Fruit fly (Drosophila melanogaster): ENCODE data around the gene CG32563.

Gene CG32563

dm6 chrX:17237421-17237820, 29.2 kb downstream of the CG32563 start (continued):
- no peak for TF ChIP-seq HmgZ (tag; optimal IDR thresholded peaks at IDR 0.05)
- no peak for TF ChIP-seq C15 (GFP tag; IDR thresholded peaks at IDR 0.05)
- TF ChIP-seq usp (GFP tag; optimal IDR thresholded peaks at IDR 0.05): no peak
- no peak for TF ChIP-seq CG17385 (GFP tag; optimal IDR thresholded peaks at IDR 0.05)
- no peak for TF ChIP-seq salm (tag; optimal IDR thresholded peaks at IDR 0.05)
- TF ChIP-seq chn (GFP tag; optimal IDR thresholded peaks at IDR 0.05): no peak
- no peak for TF ChIP-seq MBD-R2 (GFP tag; IDR thresholded peaks at IDR 0.05)
- TF ChIP-seq CG3847 (GFP tag; IDR thresholded peaks at IDR 0.05): no peak
- TF ChIP-seq ash1 (GFP tag; optimal IDR thresholded peaks at IDR 0.05): no peak
- peak; percentile 20 for TF ChIP-seq D19A (tag; optimal IDR thresholded peaks at IDR 0.05)
- TF ChIP-seq CG10431 (GFP tag; optimal IDR thresholded peaks at IDR 0.05): no peak
- no peak for TF ChIP-seq gfzf (GFP tag; optimal IDR thresholded peaks at IDR 0.05)
- TF ChIP-seq Chrac-16 (GFP tag; optimal IDR thresholded peaks at IDR 0.05): no peak
- no peak for TF ChIP-seq crp (GFP tag; optimal IDR thresholded peaks at IDR 0.05)
- no peak for TF ChIP-seq ap (GFP tag; IDR thresholded peaks at IDR 0.05)
- no peak for TF ChIP-seq Sry-β (GFP tag; optimal IDR thresholded peaks at IDR 0.05)
- TF ChIP-seq CG14667 (GFP tag; IDR thresholded peaks at IDR 0.05): no peak
- TF ChIP-seq Eip74EF (GFP tag; optimal IDR thresholded peaks at IDR 0.05): peak in 1 of 2 experiments; percentile 21
- peak; percentile 68 for TF ChIP-seq CG11504 (tag; optimal IDR thresholded peaks at IDR 0.05)
- peak; percentile 13 for TF ChIP-seq Asciz (GFP tag; optimal IDR thresholded peaks at IDR 0.05)
- no peak for TF ChIP-seq gro (GFP tag; optimal IDR thresholded peaks at IDR 0.05)
- no peak for TF ChIP-seq NfI (GFP tag; optimal IDR thresholded peaks at IDR 0.05)
- no peak for TF ChIP-seq dpn (GFP tag; optimal IDR thresholded peaks at IDR 0.05)
- TF ChIP-seq CG1529 (GFP tag; optimal IDR thresholded peaks at IDR 0.05): no peak
- TF ChIP-seq CG3163 (GFP tag; optimal IDR thresholded peaks at IDR 0.05): no peak
- TF ChIP-seq tio (GFP tag; optimal IDR thresholded peaks at IDR 0.05): no peak
- TF ChIP-seq btn (GFP tag; optimal IDR thresholded peaks at IDR 0.05): no peak
- no peak for TF ChIP-seq lbe (GFP tag; optimal IDR thresholded peaks at IDR 0.05)
- no peak for TF ChIP-seq CG17612 (GFP tag; IDR thresholded peaks at IDR 0.05)
- TF ChIP-seq CG17359 (tag; optimal IDR thresholded peaks at IDR 0.05): peak; percentile 49
- no peak for TF ChIP-seq CG12299 (tag; optimal IDR thresholded peaks at IDR 0.05)
- TF ChIP-seq Ptx1 (GFP tag; IDR thresholded peaks at IDR 0.05): peak; percentile 23; the same call in 1 of the 2 replicates
- TF ChIP-seq CG6791 (GFP tag; IDR thresholded peaks at IDR 0.05; ENCODE audit: partially characterized antibody): no peak
- no peak for TF ChIP-seq CG17802 (tag; optimal IDR thresholded peaks at IDR 0.05)
- TF ChIP-seq CG16815 (GFP tag; optimal IDR thresholded peaks at IDR 0.05): no peak
- no peak for TF ChIP-seq H15 (GFP tag; IDR thresholded peaks at IDR 0.05)
- TF ChIP-seq Abd-B (GFP tag; optimal IDR thresholded peaks at IDR 0.05): no peak

- TF ChIP-seq grn (GFP tag; optimal IDR thresholded peaks at IDR 0.05) (no peak), CG18619 (GFP tag; optimal IDR thresholded peaks at IDR 0.05) (no peak), ttk (GFP tag; IDR thresholded peaks at IDR 0.05) (no peak), CG6175 (GFP tag; IDR thresholded peaks at IDR 0.05) (no peak), CG4707 (GFP tag; optimal IDR thresholded peaks at IDR 0.05) (no peak), CG7372 (GFP tag; IDR thresholded peaks at IDR 0.05) (no peak), her (GFP tag; optimal IDR thresholded peaks at IDR 0.05) (no peak), CkIIα-i1 (GFP tag; IDR thresholded peaks at IDR 0.05) (no peak), CG33557 (GFP tag; optimal IDR thresholded peaks at IDR 0.05) (no peak), CG14050 (GFP tag; IDR thresholded peaks at IDR 0.05) (no peak), gem (tag; optimal IDR thresholded peaks at IDR 0.05) (peak; percentile 31), CG17568 (GFP tag; optimal IDR thresholded peaks at IDR 0.05) (no peak), insv (GFP tag; optimal IDR thresholded peaks at IDR 0.05) (no peak), CG9817 (tag; optimal IDR thresholded peaks at IDR 0.05) (no peak), ranshi (GFP tag; IDR thresholded peaks at IDR 0.05) (no peak), CG5180 (GFP tag; optimal IDR thresholded peaks at IDR 0.05) (no peak), tna (GFP tag; IDR thresholded peaks at IDR 0.05; ENCODE audit: partially characterized antibody) (peak; percentile 54)
Observed at dm6 chrX:17244854-17245253, 36.6 kb downstream of the CG32563 start, which contains the start of gene CG8915. Gene CG8915 (minus strand): TSS chrX:17245001.
